Fruit fly (Drosophila melanogaster) whole organism, embryonic: ENCODE measurements around the gene tsh.

Experiments
- Antp ChIP-seq: fragments of 200-800 bp; sonication (Bioruptor generic); optimal IDR thresholded peaks from 3 replicates; lab custom pipeline; 2016; ENCODE audit warnings: missing biosample characterization, missing genetic modification characterization
- Atf3 ChIP-seq: fragments of 200-800 bp; sonication (Bioruptor generic); optimal IDR thresholded peaks from 3 replicates; lab custom pipeline; 2016; ENCODE audit warnings: missing biosample characterization, missing genetic modification characterization
- CG10462 ChIP-seq: fragments of 200-800 bp; sonication (Bioruptor generic); optimal IDR thresholded peaks from 2 replicates; lab custom pipeline; 2016; ENCODE audit warnings: missing biosample characterization, missing genetic modification characterization
- CG11085 ChIP-seq: fragments of 200-800 bp; sonication (Bioruptor generic); IDR thresholded peaks from 2 replicates; pipeline ENCODE4 v1.3.6; 2022; ENCODE audit warnings: missing biosample characterization, missing genetic modification characterization
- CG13894 ChIP-seq: fragments of 200-800 bp; sonication (Bioruptor generic); optimal IDR thresholded peaks from 3 replicates; lab custom pipeline; 2018; ENCODE audit warnings: missing biosample characterization, mild to moderate bottlenecking, missing genetic modification characterization, moderate library complexity
- CG17802 ChIP-seq: fragments of 200-800 bp; sonication (Bioruptor generic); optimal IDR thresholded peaks from 2 replicates; lab custom pipeline; 2018; ENCODE audit warnings: missing biosample characterization, mild to moderate bottlenecking, missing genetic modification characterization, moderate library complexity
- CG17912 ChIP-seq: fragments of 200-800 bp; sonication (Bioruptor generic); optimal IDR thresholded peaks from 2 replicates; lab custom pipeline; 2018; ENCODE audit warnings: missing biosample characterization, mild to moderate bottlenecking, missing genetic modification characterization
- CG1792 ChIP-seq: fragments of 200-800 bp; sonication (Bioruptor generic); optimal IDR thresholded peaks from 2 replicates; lab custom pipeline; 2016; ENCODE audit warnings: missing biosample characterization, missing genetic modification characterization
- CG2199 ChIP-seq: fragments of 200-800 bp; sonication (Bioruptor generic); IDR thresholded peaks from 3 replicates; pipeline ENCODE4 v1.3.6; 2022; ENCODE audit warnings: missing biosample characterization, missing genetic modification characterization
- CG2678 ChIP-seq: fragments of 200-800 bp; sonication (Bioruptor generic); optimal IDR thresholded peaks from 3 replicates; lab custom pipeline; 2019; ENCODE audit warnings: missing biosample characterization, mild to moderate bottlenecking, missing genetic modification characterization, moderate library complexity
- CG33213 ChIP-seq: fragments of 200-800 bp; sonication (Bioruptor generic); optimal IDR thresholded peaks from 3 replicates; lab custom pipeline; 2016; ENCODE audit warnings: missing biosample characterization, missing genetic modification characterization
- CG42726 ChIP-seq: fragments of 200-800 bp; sonication (Bioruptor generic); IDR thresholded peaks from 2 replicates; pipeline ENCODE4 v1.3.6; 2022; ENCODE audit warnings: missing biosample characterization, missing genetic modification characterization; ENCODE audit not compliant: partially characterized antibody
- Deaf1 ChIP-seq: fragments of 200-800 bp; optimal IDR thresholded peaks from 3 replicates; lab custom pipeline; 2019; ENCODE audit warnings: missing biosample characterization, mild to moderate bottlenecking, missing genetic modification characterization, moderate library complexity
- Ets65A ChIP-seq: fragments of 200-800 bp; sonication (Bioruptor generic); peaks from one replicate; lab custom pipeline; 2016; ENCODE audit warnings: missing biosample characterization, missing genetic modification characterization
- Gug ChIP-seq: fragments of 200-800 bp; sonication (Bioruptor generic); IDR thresholded peaks from 4 replicates; pipeline ENCODE4 v1.3.6; 2022; ENCODE audit warnings: missing biosample characterization, missing genetic modification characterization
- H2.0 ChIP-seq: fragments of 200-800 bp; sonication (Bioruptor generic); IDR thresholded peaks from 2 replicates; pipeline ENCODE4 v1.3.6; 2022; ENCODE audit warnings: missing biosample characterization, missing genetic modification characterization
- Jarid2 ChIP-seq: fragments of 200-800 bp; sonication (Bioruptor generic); optimal IDR thresholded peaks from 3 replicates; lab custom pipeline; 2017; ENCODE audit warnings: mild to moderate bottlenecking, missing biosample characterization, missing genetic modification reagents, missing genetic modification characterization
- Myb ChIP-seq: fragments of 200-800 bp; sonication (Bioruptor generic); optimal IDR thresholded peaks from 2 replicates; lab custom pipeline; 2016; ENCODE audit warnings: missing biosample characterization, missing genetic modification characterization
- Nf-YB ChIP-seq: fragments of 200-800 bp; sonication (Bioruptor generic); optimal IDR thresholded peaks from 3 replicates; lab custom pipeline; 2019; ENCODE audit warnings: missing biosample characterization, mild to moderate bottlenecking, missing genetic modification characterization, moderate library complexity
- Nf-YC ChIP-seq: fragments of 200-800 bp; optimal IDR thresholded peaks from 3 replicates; lab custom pipeline; 2019; ENCODE audit warnings: missing biosample characterization, mild to moderate bottlenecking, missing genetic modification characterization, moderate library complexity
- Usf ChIP-seq: fragments of 200-800 bp; sonication (Bioruptor generic); optimal IDR thresholded peaks from 2 replicates; lab custom pipeline; 2017; ENCODE audit warnings: missing genotype, missing biosample characterization, missing genetic modification characterization
- abd-A ChIP-seq: fragments of 200-800 bp; sonication (Bioruptor generic); optimal IDR thresholded peaks from 3 replicates; lab custom pipeline; 2019; ENCODE audit warnings: missing biosample characterization, mild to moderate bottlenecking, missing genetic modification characterization, moderate library complexity
- corto ChIP-seq: fragments of 200-800 bp; sonication (Bioruptor generic); optimal IDR thresholded peaks from 2 replicates; lab custom pipeline; 2016; ENCODE audit warnings: missing biosample characterization, mild to moderate bottlenecking, missing genetic modification characterization, moderate library complexity
- dmrt99B ChIP-seq: fragments of 200-800 bp; sonication (Bioruptor generic); optimal IDR thresholded peaks from 2 replicates; lab custom pipeline; 2018; ENCODE audit warnings: missing biosample characterization, mild to moderate bottlenecking, missing genetic modification characterization, moderate library complexity
- ems ChIP-seq: fragments of 200-800 bp; sonication (Bioruptor generic); optimal IDR thresholded peaks from 3 replicates; lab custom pipeline; 2016; ENCODE audit warnings: missing biosample characterization, missing genetic modification characterization
- fd3F ChIP-seq: fragments of 200-800 bp; sonication (Bioruptor generic); optimal IDR thresholded peaks from 2 replicates; lab custom pipeline; 2018; ENCODE audit warnings: missing biosample characterization, mild to moderate bottlenecking, missing genetic modification characterization, moderate library complexity
- gsb-n ChIP-seq: fragments of 200-800 bp; sonication (Bioruptor generic); optimal IDR thresholded peaks from 3 replicates; lab custom pipeline; 2018; ENCODE audit warnings: missing biosample characterization, mild to moderate bottlenecking, missing genetic modification characterization
- lilli ChIP-seq: fragments of 200-800 bp; sonication (Bioruptor generic); optimal IDR thresholded peaks from 3 replicates; lab custom pipeline; 2016; ENCODE audit warnings: missing biosample characterization, missing genetic modification characterization
- lov ChIP-seq, 2 experiments: fragments of 200-800 bp in 1 of 2; fragments of >200 bp in 1 of 2; sonication (Bioruptor generic) in 1 of 2; IDR thresholded peaks in 1 of 2; optimal IDR thresholded peaks in 1 of 2; 2 replicates in 1 of 2; 3 replicates in 1 of 2; pipeline versions ENCODE4 v1.3.6 to Lab custom; 2017 to 2022; ENCODE audit warnings: missing biosample characterization in 1 of 2, missing genetic modification characterization in 1 of 2
- pita ChIP-seq: fragments of 200-800 bp; sonication (Bioruptor generic); optimal IDR thresholded peaks from 2 replicates; lab custom pipeline; 2017; ENCODE audit warnings: missing biosample characterization, mild to moderate bottlenecking, missing genetic modification characterization
- sens ChIP-seq: fragments of 200-800 bp; sonication (Bioruptor generic); peaks from one replicate; lab custom pipeline; 2016; ENCODE audit warnings: missing biosample characterization, missing genetic modification characterization
- seq ChIP-seq: fragments of 200-800 bp; sonication (Bioruptor generic); IDR thresholded peaks from 2 replicates; pipeline ENCODE4 v1.3.6; 2022; ENCODE audit warnings: missing biosample characterization, missing genetic modification characterization
- so ChIP-seq: fragments of 200-800 bp; sonication (Bioruptor generic); IDR thresholded peaks from 3 replicates; pipeline ENCODE4 v1.3.6; 2022; ENCODE audit warnings: missing biosample characterization, missing genetic modification characterization
- stwl ChIP-seq: fragments of 200-800 bp; sonication (Bioruptor generic); optimal IDR thresholded peaks from 3 replicates; lab custom pipeline; 2018; ENCODE audit warnings: missing biosample characterization, mild to moderate bottlenecking, missing genetic modification characterization, moderate library complexity
- twi ChIP-seq: fragments of 200-800 bp; optimal IDR thresholded peaks from 2 replicates; lab custom pipeline; 2019; ENCODE audit warnings: missing biosample characterization, mild to moderate bottlenecking, missing genetic modification characterization, moderate library complexity
- zfh1 ChIP-seq: fragments of 200-800 bp; sonication (Bioruptor generic); IDR thresholded peaks from 3 replicates; pipeline ENCODE4 v1.3.6; 2022; ENCODE audit warnings: missing biosample characterization, missing genetic modification characterization

The tsh gene

DNA sequence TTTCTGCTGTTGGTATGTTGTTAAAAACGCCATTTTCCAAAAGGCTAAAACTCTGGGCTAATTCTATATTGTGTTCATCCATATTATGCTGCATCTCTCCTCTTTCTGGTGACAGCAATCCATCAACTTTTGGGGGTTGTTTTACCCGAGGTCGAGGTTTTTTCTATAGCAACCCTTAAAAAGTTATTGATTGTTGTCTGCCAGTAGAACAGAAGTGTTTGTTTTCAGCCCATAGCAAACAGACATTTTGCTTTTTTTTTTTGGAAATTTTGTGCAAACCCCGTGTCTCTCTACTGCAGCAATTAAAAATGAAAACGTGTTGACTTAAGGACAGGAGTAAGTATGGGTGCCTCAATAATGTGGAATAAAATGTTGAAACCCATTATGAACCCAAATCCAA, 22.0 kb upstream of the tsh start (continued):
- TF ChIP-seq Nf-YC (tag; lab: Kevin White, UChicago), result peak; percentile 41
- no peak for TF ChIP-seq Deaf1 (tag; lab: Kevin White, UChicago)
- no peak for TF ChIP-seq lilli
- TF ChIP-seq CG1792 (GFP tag; lab: Kevin White, UChicago), result no peak
- TF ChIP-seq pita (GFP tag; lab: Kevin White, UChicago), result no peak
- TF ChIP-seq CG33213 (GFP tag; lab: Kevin White, UChicago), result no peak
- TF ChIP-seq Jarid2 (GFP tag; lab: Kevin White, UChicago), result no peak
- TF ChIP-seq CG17912 (GFP tag; lab: Kevin White, UChicago), result no peak
- TF ChIP-seq CG2678 (tag; lab: Kevin White, UChicago), result no peak
- TF ChIP-seq Atf3, result no peak
- TF ChIP-seq Nf-YB, result peak; percentile 77
- peak; percentile 59; the same call in 1 of the 2 replicates for TF ChIP-seq seq (GFP tag; lab: Robert Waterston, UW)
- TF ChIP-seq dmrt99B (tag; lab: Kevin White, UChicago), result no peak
- no peak for TF ChIP-seq Myb (GFP tag; lab: Kevin White, UChicago)
- TF ChIP-seq gsb-n, result no peak
- no peak for TF ChIP-seq CG42726 (GFP tag; lab: Robert Waterston, UW)
- no peak for TF ChIP-seq Gug
- no peak for TF ChIP-seq CG11085
- TF ChIP-seq Usf (GFP tag; lab: Kevin White, UChicago), result no peak
- no peak for TF ChIP-seq CG17802
- TF ChIP-seq ems, result no peak
- no peak for TF ChIP-seq H2.0 (GFP tag; lab: Robert Waterston, UW)

DNA sequence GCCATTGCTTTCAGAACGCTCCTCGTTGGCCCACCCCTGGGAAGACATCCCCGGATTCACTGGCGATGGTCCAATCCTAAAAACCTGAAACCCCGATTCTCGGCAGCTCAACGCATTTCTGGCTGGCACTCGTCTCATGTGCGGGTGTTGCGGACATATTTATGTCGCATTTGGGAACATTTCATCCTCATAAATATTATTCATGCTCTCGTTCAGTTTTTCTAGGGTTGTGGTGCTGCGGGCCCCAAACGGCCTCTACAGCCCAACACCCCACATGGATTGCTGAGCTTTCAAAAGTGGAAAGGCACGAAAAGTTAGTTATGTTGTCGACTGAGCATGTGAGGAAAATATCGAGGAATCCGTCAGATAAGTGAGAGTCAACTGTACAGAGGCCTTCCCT, 21.5 kb upstream of the tsh start:
- TF ChIP-seq lov (optimal IDR thresholded peaks at IDR 0.05; lab: Kevin White, UChicago), result no peak
- TF ChIP-seq lov (GFP tag; IDR thresholded peaks at IDR 0.05; lab: Robert Waterston, UW), result no peak
- 0 out of 3 replicates have a peak, but pooled peaks have one; percentile 56 for TF ChIP-seq CG2199 (GFP tag; lab: Robert Waterston, UW)
- TF ChIP-seq CG13894 (tag; lab: Kevin White, UChicago), result peak; percentile 71
- TF ChIP-seq Antp (GFP tag; lab: Kevin White, UChicago), result no peak
- TF ChIP-seq abd-A (tag; lab: Kevin White, UChicago), result peak; percentile 42

DNA sequence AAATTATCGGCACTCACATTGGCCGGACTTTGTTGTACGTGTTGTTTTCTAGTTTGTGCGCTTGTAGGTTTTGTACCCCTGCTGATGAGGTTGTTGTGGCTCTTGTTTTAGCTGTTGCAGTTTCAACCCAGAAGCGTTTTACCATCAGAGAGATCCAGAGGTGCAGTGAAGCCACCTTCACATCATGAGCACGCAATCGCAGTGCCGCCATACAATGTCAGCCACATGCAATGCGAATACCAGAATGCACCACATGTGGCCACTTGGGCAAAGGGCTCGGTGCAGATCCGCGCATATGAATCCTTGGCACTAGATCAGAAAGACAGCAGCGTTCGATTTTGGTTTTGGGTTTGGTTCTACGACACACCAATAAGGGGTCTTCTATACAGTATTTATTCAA, 18.3 kb upstream of the tsh start:
- no peak for TF ChIP-seq so (GFP tag; lab: Robert Waterston, UW)
- TF ChIP-seq fd3F (GFP tag; lab: Kevin White, UChicago), result no peak
- peak; percentile 58 for TF ChIP-seq Ets65A (GFP tag; lab: Kevin White, UChicago)
- peak; percentile 69 for TF ChIP-seq twi (tag; lab: Kevin White, UChicago)
- TF ChIP-seq, all 482 proteins: peak for 2

DNA sequence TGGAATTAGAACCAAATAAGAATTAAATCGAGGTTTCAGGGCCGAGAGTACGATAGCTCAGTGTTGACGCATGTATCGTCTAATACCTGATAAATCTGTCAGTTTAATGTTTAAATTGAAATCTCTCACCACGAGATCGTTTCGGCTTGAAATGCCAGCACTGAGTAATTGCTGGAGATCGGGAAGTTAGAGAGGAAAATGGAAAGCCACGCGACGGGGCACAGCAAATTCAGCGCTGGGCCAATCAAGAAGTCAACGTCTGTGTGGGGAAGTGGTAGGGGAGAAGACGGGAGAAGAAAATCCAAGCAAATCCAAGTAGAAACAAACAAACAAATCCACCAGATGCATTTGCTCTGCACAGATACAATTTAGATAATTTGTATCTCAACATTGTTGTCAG, 9.0 kb upstream of the tsh start:
- TF ChIP-seq CG2199 (GFP tag; lab: Robert Waterston, UW) (peak; percentile 95), Nf-YB (peak; percentile 66), twi (tag; lab: Kevin White, UChicago) (peak; percentile 17), stwl (tag; lab: Kevin White, UChicago) (no peak), zfh1 (GFP tag; lab: Robert Waterston, UW) (no peak), corto (GFP tag; lab: Kevin White, UChicago) (no peak), sens (GFP tag; lab: Kevin White, UChicago) (no peak), CG10462 (no peak)
